Worm (Caenorhabditis elegans) whole organism, L4 larva: ENCODE data around the gene bcat-1.

Experiments
- F10B5.3 ChIP-seq: sonication (generic microtip); optimal IDR thresholded peaks from 2 replicates; lab custom pipeline; 2016; ENCODE audit warnings: mild to moderate bottlenecking, missing genetic modification characterization, missing compliant biosample characterization
- Y105C5A.15 ChIP-seq: fragments of 200-800 bp; sonication (Bioruptor generic); IDR thresholded peaks from 2 replicates; pipeline ENCODE4 v1.3.6; 2022; ENCODE audit warnings: missing genetic modification characterization, missing compliant biosample characterization
- fkh-10 ChIP-seq: fragments of 150-350 bp; optimal IDR thresholded peaks from 2 replicates; lab custom pipeline; 2014; ENCODE audit warnings: missing biosample characterization, missing genetic modification reagents, missing genetic modification characterization
- gei-8 ChIP-seq: fragments of 200-800 bp; sonication (Bioruptor generic); optimal IDR thresholded peaks from 2 replicates; lab custom pipeline; 2018; ENCODE audit warnings: mild to moderate bottlenecking, missing genetic modification characterization, missing compliant biosample characterization
- lin-39 ChIP-seq: fragments of 150-350 bp; optimal IDR thresholded peaks from 2 replicates; lab custom pipeline; 2014; ENCODE audit warnings: missing biosample characterization, missing genetic modification reagents, missing genetic modification characterization
- mep-1 ChIP-seq: fragments of 150-350 bp; sonication (generic microtip); optimal IDR thresholded peaks from 3 replicates; lab custom pipeline; 2014; ENCODE audit warnings: missing biosample characterization, missing genetic modification characterization
- nhr-237 ChIP-seq: sonication (generic microtip); optimal IDR thresholded peaks from 2 replicates; lab custom pipeline; 2017; ENCODE audit warnings: missing biosample characterization, missing genetic modification characterization
- nhr-28 ChIP-seq: fragments of 150-350 bp; optimal IDR thresholded peaks from 2 replicates; lab custom pipeline; 2014; ENCODE audit warnings: missing biosample characterization, missing genetic modification characterization
- nhr-41 ChIP-seq: fragments of 200-800 bp; sonication (Bioruptor generic); IDR thresholded peaks from 2 replicates; pipeline ENCODE4 v1.3.6; 2022; ENCODE audit warnings: missing genetic modification reagents, missing genetic modification characterization, missing compliant biosample characterization
- nhr-76 ChIP-seq: fragments of 150-350 bp; optimal IDR thresholded peaks from 2 replicates; lab custom pipeline; 2014; ENCODE audit warnings: missing biosample characterization, missing genetic modification characterization
- pha-4 ChIP-seq, 2 experiments: fragments of 150-350 bp in 1 of 2; fragments of 200-800 bp in 1 of 2; sonication (Bioruptor generic) in 1 of 2; IDR thresholded peaks in 1 of 2; optimal IDR thresholded peaks in 1 of 2; 2 replicates each; pipeline versions ENCODE4 v1.3.6 to Lab custom; 2014 to 2022; ENCODE audit warnings: missing genetic modification characterization in 2 of 2, missing genetic modification reagents in 2 of 2, missing biosample characterization in 1 of 2, missing compliant biosample characterization in 1 of 2
- set-16 ChIP-seq: fragments of 200-800 bp; sonication (Bioruptor generic); IDR thresholded peaks from 2 replicates; pipeline ENCODE4 v1.3.6; 2022; ENCODE audit warnings: missing genetic modification reagents, missing genetic modification characterization, missing compliant biosample characterization
- unc-130 ChIP-seq: sonication (generic microtip); optimal IDR thresholded peaks from 2 replicates; lab custom pipeline; 2016; ENCODE audit warnings: missing genetic modification reagents, missing genetic modification characterization, missing compliant biosample characterization
- unc-62 ChIP-seq, 3 experiments: fragments of 150-350 bp in 1 of 3; sonication (generic microtip); optimal IDR thresholded peaks in 2 of 3; peaks in 1 of 3; 1 replicate in 1 of 3; 2 replicates in 2 of 3; lab custom pipeline; 2014 to 2017; ENCODE audit warnings: missing biosample characterization in 3 of 3, missing genetic modification characterization in 3 of 3, missing genetic modification reagents in 3 of 3, missing genotype in 1 of 3

DNA sequence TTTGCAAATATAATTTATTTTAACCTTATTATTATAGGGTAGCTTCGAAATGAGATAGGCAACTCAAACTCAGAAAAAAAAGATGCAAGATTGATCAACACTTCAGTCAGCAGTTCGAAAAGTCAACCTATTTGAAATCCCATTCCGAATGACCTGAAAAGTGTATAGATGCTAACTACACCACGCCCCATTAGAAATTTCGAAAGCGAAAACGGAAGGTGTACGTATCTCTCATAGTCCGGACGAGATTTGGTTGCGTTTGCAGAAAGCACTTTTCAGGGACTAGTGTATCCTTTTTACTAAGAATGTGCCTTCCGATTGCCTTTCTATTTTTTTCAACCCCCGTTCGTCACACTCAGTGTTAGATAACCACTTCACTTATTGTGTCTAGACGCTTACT is 38.4 kb downstream of the bcat-1 start:
- TF ChIP-seq fkh-10 (no peak), F10B5.3 (tag; lab: Kevin White, UChicago) (no peak), gei-8 (no peak), unc-130 (no peak), mep-1 (tag; lab: Kevin White, UChicago) (no peak), lin-39 (no peak), nhr-28 (tag; lab: Kevin White, UChicago) (no peak), nhr-237 (tag; lab: Kevin White, UChicago) (no peak), Y105C5A.15 (GFP tag; lab: Robert Waterston, UW) (no peak), nhr-41 (no peak), nhr-76 (tag; lab: Kevin White, UChicago) (no peak), set-16 (no peak), pha-4 (GFP tag; IDR thresholded peaks at IDR 0.05; lab: Robert Waterston, UW) (no peak), pha-4 (tag; optimal IDR thresholded peaks at IDR 0.05; lab: Kevin White, UChicago) (no peak), unc-62 (GFP tag; optimal IDR thresholded peaks at IDR 0.05 in 1 of 2; lab: Kevin White, UChicago) (no peak), unc-62 (tag; optimal IDR thresholded peaks at IDR 0.05; lab: Kevin White, UChicago) (no peak)
